Fruit fly (Drosophila melanogaster) whole organism, embryonic: ENCODE data around the gene CG33191.

ENCODE experiments used
- ATbp ChIP-seq: fragments of 200-800 bp; sonication (Bioruptor generic); optimal IDR thresholded peaks from 2 replicates; lab custom pipeline; 2017; ENCODE audit warnings: missing biosample characterization, mild to moderate bottlenecking, missing genetic modification characterization, missing genetic modification reagents
- Atf-2 ChIP-seq: fragments of 200-800 bp; sonication (Bioruptor generic); optimal IDR thresholded peaks from 2 replicates; lab custom pipeline; 2016; ENCODE audit warnings: missing biosample characterization, missing genetic modification characterization
- CG10274 ChIP-seq: fragments of 200-800 bp; sonication (Bioruptor generic); optimal IDR thresholded peaks from 3 replicates; lab custom pipeline; 2017; ENCODE audit warnings: missing biosample characterization, mild to moderate bottlenecking, missing genetic modification characterization
- CG10321 ChIP-seq: fragments of 200-800 bp; sonication (Bioruptor generic); IDR thresholded peaks from 2 replicates; pipeline ENCODE4 v1.3.6; 2022; ENCODE audit warnings: missing biosample characterization, missing genetic modification characterization
- CG10366 ChIP-seq: fragments of 200-800 bp; sonication (Bioruptor generic); IDR thresholded peaks from 2 replicates; pipeline ENCODE4 v1.3.6; 2022; ENCODE audit warnings: missing biosample characterization, missing genetic modification characterization
- CG10979 ChIP-seq: fragments of 200-800 bp; sonication (Bioruptor generic); optimal IDR thresholded peaks from 2 replicates; lab custom pipeline; 2018; ENCODE audit warnings: missing biosample characterization, mild to moderate bottlenecking, missing genetic modification characterization, moderate library complexity
- CG11247 ChIP-seq: fragments of 200-800 bp; sonication (Bioruptor generic); IDR thresholded peaks from 2 replicates; pipeline ENCODE4 v1.3.6; 2022; ENCODE audit warnings: missing biosample characterization, missing genetic modification characterization
- CG11696 ChIP-seq: fragments of 200-800 bp; sonication (Bioruptor generic); IDR thresholded peaks from 2 replicates; pipeline ENCODE4 v1.3.6; 2022; ENCODE audit warnings: missing biosample characterization, missing genetic modification characterization
- CG12155 ChIP-seq: fragments of 200-800 bp; sonication (Bioruptor generic); optimal IDR thresholded peaks from 3 replicates; lab custom pipeline; 2016; ENCODE audit warnings: missing biosample characterization, missing genetic modification characterization
- CG12942 ChIP-seq: fragments of 200-800 bp; sonication (Bioruptor generic); optimal IDR thresholded peaks from 3 replicates; lab custom pipeline; 2016; ENCODE audit warnings: missing biosample characterization, missing genetic modification characterization
- CG13775 ChIP-seq: fragments of 200-800 bp; sonication (Bioruptor generic); optimal IDR thresholded peaks from 3 replicates; lab custom pipeline; 2017; ENCODE audit warnings: missing biosample characterization, mild to moderate bottlenecking, missing genetic modification characterization
- CG14667 ChIP-seq: fragments of 200-800 bp; sonication (Bioruptor generic); IDR thresholded peaks from 2 replicates; pipeline ENCODE4 v1.3.6; 2022; ENCODE audit warnings: missing biosample characterization, missing genetic modification characterization
- CG1602 ChIP-seq: fragments of 200-800 bp; sonication (Bioruptor generic); optimal IDR thresholded peaks from 3 replicates; lab custom pipeline; 2016; ENCODE audit warnings: missing biosample characterization, missing genetic modification characterization
- CG16813 ChIP-seq: fragments of 200-800 bp; sonication (Bioruptor generic); IDR thresholded peaks from 3 replicates; pipeline ENCODE4 v1.3.6; 2022; ENCODE audit warnings: missing biosample characterization, missing genetic modification characterization; ENCODE audit not compliant: partially characterized antibody
- CG6765 ChIP-seq: fragments of 200-800 bp; sonication (Bioruptor generic); optimal IDR thresholded peaks from 3 replicates; lab custom pipeline; 2017; ENCODE audit warnings: missing biosample characterization, mild to moderate bottlenecking, missing genetic modification characterization
- CG9817 ChIP-seq: fragments of 200-800 bp; sonication (Bioruptor generic); optimal IDR thresholded peaks from 2 replicates; lab custom pipeline; 2018; ENCODE audit warnings: missing biosample characterization, mild to moderate bottlenecking, missing genetic modification characterization, moderate library complexity
- D19B ChIP-seq: fragments of 200-800 bp; sonication (Bioruptor generic); optimal IDR thresholded peaks from 2 replicates; lab custom pipeline; 2017; ENCODE audit warnings: missing biosample characterization, mild to moderate bottlenecking, missing genetic modification characterization
- Dbx ChIP-seq: fragments of 200-800 bp; sonication (Bioruptor generic); IDR thresholded peaks from 3 replicates; pipeline ENCODE4 v1.3.6; 2022; ENCODE audit warnings: missing biosample characterization, missing genetic modification characterization
- Doc2 ChIP-seq: fragments of 200-800 bp; sonication (Bioruptor generic); IDR thresholded peaks from 2 replicates; pipeline ENCODE4 v1.3.6; 2022; ENCODE audit warnings: missing biosample characterization, missing genetic modification characterization
- HLH4C ChIP-seq: fragments of 200-800 bp; sonication (Bioruptor generic); IDR thresholded peaks from 3 replicates; pipeline ENCODE4 v1.3.6; 2022; ENCODE audit warnings: missing biosample characterization, missing genetic modification characterization; ENCODE audit not compliant: partially characterized antibody
- Hey ChIP-seq: fragments of 200-800 bp; sonication (Bioruptor generic); optimal IDR thresholded peaks from 3 replicates; lab custom pipeline; 2018; ENCODE audit warnings: missing biosample characterization, mild to moderate bottlenecking, missing genetic modification characterization
- Hmr ChIP-seq: fragments of 200-800 bp; sonication (Bioruptor generic); optimal IDR thresholded peaks from 3 replicates; lab custom pipeline; 2017; ENCODE audit warnings: mild to moderate bottlenecking, missing biosample characterization, missing genetic modification reagents, missing genetic modification characterization
- Hr78 ChIP-seq, 2 experiments: fragments of 200-800 bp in 1 of 2; fragments of >200 bp in 1 of 2; sonication (Bioruptor generic) in 1 of 2; optimal IDR thresholded peaks; 2 replicates each; lab custom pipeline; 2017 to 2019; ENCODE audit warnings: missing biosample characterization in 2 of 2, missing genetic modification characterization in 2 of 2, mild to moderate bottlenecking in 1 of 2, moderate library complexity in 1 of 2
- Lpt ChIP-seq: fragments of >200 bp; optimal IDR thresholded peaks from 2 replicates; lab custom pipeline; 2018; ENCODE audit warnings: missing biosample characterization, missing genetic modification characterization
- Nf-YC ChIP-seq: fragments of 200-800 bp; optimal IDR thresholded peaks from 3 replicates; lab custom pipeline; 2019; ENCODE audit warnings: missing biosample characterization, mild to moderate bottlenecking, missing genetic modification characterization, moderate library complexity
- Pdp1 ChIP-seq, 2 experiments: fragments of 200-800 bp; sonication (Bioruptor generic); optimal IDR thresholded peaks; 3 replicates each; lab custom pipeline; 2016; ENCODE audit warnings: missing biosample characterization in 2 of 2, missing genetic modification characterization in 2 of 2, mild to moderate bottlenecking in 1 of 2, moderate library complexity in 1 of 2
- Poxn ChIP-seq: fragments of 200-800 bp; sonication (Bioruptor generic); IDR thresholded peaks from 2 replicates; pipeline ENCODE4 v1.3.6; 2022; ENCODE audit warnings: missing biosample characterization, missing genetic modification characterization
- Rx ChIP-seq: fragments of 200-800 bp; sonication (Bioruptor generic); IDR thresholded peaks from 2 replicates; pipeline ENCODE4 v1.3.6; 2022; ENCODE audit warnings: missing biosample characterization, missing genetic modification characterization
- Taf1 ChIP-seq: fragments of 200-800 bp; sonication (Bioruptor generic); IDR thresholded peaks from 2 replicates; pipeline ENCODE4 v1.3.6; 2022; ENCODE audit warnings: missing biosample characterization, missing genetic modification characterization
- Xrp1 ChIP-seq: fragments of 200-800 bp; sonication (Bioruptor generic); IDR thresholded peaks from 2 replicates; pipeline ENCODE4 v1.3.6; 2022; ENCODE audit warnings: missing biosample characterization, missing genetic modification characterization
- ase ChIP-seq: fragments of 200-800 bp; sonication (Bioruptor generic); IDR thresholded peaks from 3 replicates; pipeline ENCODE4 v1.3.6; 2022; ENCODE audit warnings: missing biosample characterization, missing genetic modification characterization
- bigmax ChIP-seq: fragments of 200-800 bp; sonication (Bioruptor generic); optimal IDR thresholded peaks from 2 replicates; lab custom pipeline; 2018; ENCODE audit warnings: missing biosample characterization, mild to moderate bottlenecking, missing genetic modification characterization
- caup ChIP-seq: fragments of 200-800 bp; sonication (Bioruptor generic); optimal IDR thresholded peaks from 3 replicates; lab custom pipeline; 2017; ENCODE audit warnings: missing biosample characterization, mild to moderate bottlenecking, missing genetic modification characterization, moderate library complexity; ENCODE audit not compliant: severe bottlenecking
- corto ChIP-seq: fragments of 200-800 bp; sonication (Bioruptor generic); optimal IDR thresholded peaks from 2 replicates; lab custom pipeline; 2016; ENCODE audit warnings: missing biosample characterization, mild to moderate bottlenecking, missing genetic modification characterization, moderate library complexity
- fru ChIP-seq: fragments of >200 bp; optimal IDR thresholded peaks from 2 replicates; lab custom pipeline; 2017
- fu2 ChIP-seq: fragments of 200-800 bp; sonication (Bioruptor generic); optimal IDR thresholded peaks from 2 replicates; lab custom pipeline; 2016; ENCODE audit warnings: missing biosample characterization, missing genetic modification characterization
- h ChIP-seq: fragments of >200 bp; optimal IDR thresholded peaks from 2 replicates; lab custom pipeline; 2017
- ham ChIP-seq: fragments of 200-800 bp; sonication (Bioruptor generic); IDR thresholded peaks from 2 replicates; pipeline ENCODE4 v1.3.6; 2022; ENCODE audit warnings: missing biosample characterization, missing genetic modification characterization
- hb ChIP-seq: fragments of 200-800 bp; sonication (Bioruptor generic); IDR thresholded peaks from 3 replicates; pipeline ENCODE4 v1.3.6; 2022; ENCODE audit warnings: missing biosample characterization, missing genetic modification characterization; ENCODE audit not compliant: partially characterized antibody
- lilli ChIP-seq: fragments of 200-800 bp; sonication (Bioruptor generic); optimal IDR thresholded peaks from 3 replicates; lab custom pipeline; 2016; ENCODE audit warnings: missing biosample characterization, missing genetic modification characterization
- lola ChIP-seq, 3 experiments: fragments of >200 bp in 2 of 3; fragments of 200-800 bp in 1 of 3; sonication (Bioruptor generic) in 1 of 3; optimal IDR thresholded peaks; 2 replicates each; lab custom pipeline; 2017 to 2019; ENCODE audit warnings: missing biosample characterization in 3 of 3, missing genetic modification characterization in 3 of 3, mild to moderate bottlenecking in 1 of 3, moderate library complexity in 1 of 3
- maf-S ChIP-seq: fragments of 200-800 bp; sonication (Bioruptor generic); optimal IDR thresholded peaks from 2 replicates; lab custom pipeline; 2016; ENCODE audit warnings: missing biosample characterization, missing genetic modification characterization
- psq ChIP-seq: fragments of 200-800 bp; sonication (Bioruptor generic); optimal IDR thresholded peaks from 2 replicates; lab custom pipeline; 2017; ENCODE audit warnings: missing biosample characterization, missing genetic modification characterization
- stwl ChIP-seq: fragments of 200-800 bp; sonication (Bioruptor generic); optimal IDR thresholded peaks from 3 replicates; lab custom pipeline; 2018; ENCODE audit warnings: missing biosample characterization, mild to moderate bottlenecking, missing genetic modification characterization, moderate library complexity
- toy ChIP-seq: fragments of 200-800 bp; sonication (Bioruptor generic); IDR thresholded peaks from 2 replicates; pipeline ENCODE4 v1.3.6; 2022; ENCODE audit warnings: missing biosample characterization, missing genetic modification characterization
- ttk ChIP-seq: fragments of 200-800 bp; sonication (Bioruptor generic); IDR thresholded peaks from 2 replicates; pipeline ENCODE4 v2.1.2; 2022; ENCODE audit warnings: missing biosample characterization, missing genetic modification characterization
- twi ChIP-seq: fragments of 200-800 bp; optimal IDR thresholded peaks from 2 replicates; lab custom pipeline; 2019; ENCODE audit warnings: missing biosample characterization, mild to moderate bottlenecking, missing genetic modification characterization, moderate library complexity
- tx ChIP-seq: fragments of 200-800 bp; sonication (Bioruptor generic); optimal IDR thresholded peaks from 2 replicates; lab custom pipeline; 2016; ENCODE audit warnings: missing biosample characterization, missing genetic modification characterization
- vfl ChIP-seq: fragments of 200-800 bp; sonication (Bioruptor generic); optimal IDR thresholded peaks from 2 replicates; lab custom pipeline; 2016; ENCODE audit warnings: missing biosample characterization, missing genetic modification characterization
- vvl ChIP-seq: fragments of 200-800 bp; sonication (Bioruptor generic); IDR thresholded peaks from 2 replicates; pipeline ENCODE4 v1.3.6; 2022; ENCODE audit warnings: missing biosample characterization, missing genetic modification characterization
- wdn ChIP-seq: fragments of 200-800 bp; sonication (Bioruptor generic); IDR thresholded peaks from 2 replicates; pipeline ENCODE4 v1.3.6; 2022; ENCODE audit warnings: missing biosample characterization, missing genetic modification characterization

CG33191 gene

dm6 chr3R:8811323-8811936 lies 31.7 kb upstream of the CG33191 start (continued):
- no peak; the same call in none of the 2 replicates for TF ChIP-seq Doc2 (GFP tag; lab: Robert Waterston, UW)
- TF ChIP-seq CG10979 (tag; lab: Kevin White, UChicago) = peak; percentile 98
- TF ChIP-seq Hr78 (GFP tag; optimal IDR thresholded peaks at IDR 0.05; lab: Kevin White, UChicago) = peak in 1 of 2 experiments; percentile 85
- peak; percentile 100 for TF ChIP-seq lilli (GFP tag; lab: Kevin White, UChicago)
- peak; percentile 98 for TF ChIP-seq CG1602 (GFP tag; lab: Kevin White, UChicago)
- TF ChIP-seq stwl (tag; lab: Kevin White, UChicago) = peak; percentile 61
- peak; percentile 95 for TF ChIP-seq CG10274 (GFP tag; lab: Kevin White, UChicago)
- TF ChIP-seq maf-S (GFP tag; lab: Kevin White, UChicago) = peak; percentile 99
- peak; percentile 99 for TF ChIP-seq CG9817 (tag; lab: Kevin White, UChicago)
- TF ChIP-seq D19B (GFP tag; lab: Kevin White, UChicago) = peak; percentile 100
- no peak for TF ChIP-seq Lpt (GFP tag; lab: Kevin White, UChicago)
- TF ChIP-seq CG14667 (GFP tag; lab: Robert Waterston, UW) = peak; percentile 98
- peak; percentile 98 for TF ChIP-seq fu2 (GFP tag; lab: Kevin White, UChicago)
- peak; percentile 97 for TF ChIP-seq toy (GFP tag; lab: Robert Waterston, UW)
- peak; percentile 98 for TF ChIP-seq tx (GFP tag; lab: Kevin White, UChicago)
- TF ChIP-seq CG10321 = peak; percentile 85
- TF ChIP-seq wdn (GFP tag; lab: Robert Waterston, UW) = peak; percentile 99
- no peak for TF ChIP-seq HLH4C (GFP tag; lab: Robert Waterston, UW)
- TF ChIP-seq ttk (GFP tag; lab: Robert Waterston, UW) = peak; percentile 98
- peak in 1 of 3 experiments; percentile 97 for TF ChIP-seq lola (GFP tag; optimal IDR thresholded peaks at IDR 0.05; lab: Kevin White, UChicago)
- peak; percentile 100 for TF ChIP-seq Dbx (GFP tag; lab: Robert Waterston, UW)
- no peak for TF ChIP-seq h (lab: Kevin White, UChicago)
- TF ChIP-seq Atf-2 (GFP tag; lab: Kevin White, UChicago) = peak; percentile 99
- peak; percentile 98 for TF ChIP-seq ATbp
- TF ChIP-seq CG12942 (GFP tag; lab: Kevin White, UChicago) = peak; percentile 98
- TF ChIP-seq vfl (GFP tag; lab: Kevin White, UChicago) = peak; percentile 98
- TF ChIP-seq CG11696 = peak; percentile 96
- TF ChIP-seq Pdp1 (GFP tag; optimal IDR thresholded peaks at IDR 0.05; lab: Kevin White, UChicago) = peak; percentile 98 to 99
- TF ChIP-seq Poxn (GFP tag; lab: Robert Waterston, UW) = peak; percentile 98
- TF ChIP-seq CG12155 (GFP tag; lab: Kevin White, UChicago) = peak; percentile 98
- peak; percentile 99 for TF ChIP-seq CG10366 (GFP tag; lab: Robert Waterston, UW)
- TF ChIP-seq hb (GFP tag; lab: Robert Waterston, UW) = no peak
- TF ChIP-seq Hey (tag; lab: Kevin White, UChicago) = peak; percentile 94
- peak; percentile 90 for TF ChIP-seq bigmax (GFP tag; lab: Kevin White, UChicago)
- no peak for TF ChIP-seq fru (lab: Kevin White, UChicago)
- peak; percentile 97 for TF ChIP-seq CG13775
- peak; percentile 99 for TF ChIP-seq caup
- peak; percentile 100 for TF ChIP-seq Hmr (GFP tag; lab: Kevin White, UChicago)
- TF ChIP-seq ham (GFP tag; lab: Robert Waterston, UW) = peak; percentile 97
- peak; percentile 98 for TF ChIP-seq Taf1 (GFP tag; lab: Robert Waterston, UW)
- TF ChIP-seq corto (GFP tag; lab: Kevin White, UChicago) = peak; percentile 97
- peak; percentile 98 for TF ChIP-seq ase
- peak; percentile 98 for TF ChIP-seq Xrp1
- peak; percentile 95 for TF ChIP-seq psq (GFP tag; lab: Kevin White, UChicago)
- TF ChIP-seq Nf-YC (tag; lab: Kevin White, UChicago) = peak; percentile 88
- TF ChIP-seq twi (tag; lab: Kevin White, UChicago) = peak; percentile 95
- peak; percentile 98 for TF ChIP-seq CG6765 (GFP tag; lab: Kevin White, UChicago)
- TF ChIP-seq vvl (GFP tag; lab: Robert Waterston, UW) = peak; percentile 99
- TF ChIP-seq CG11247 (GFP tag; lab: Robert Waterston, UW) = peak; percentile 99
- TF ChIP-seq Rx (GFP tag; lab: Robert Waterston, UW) = peak; percentile 98
- no peak for TF ChIP-seq CG16813 (GFP tag; lab: Robert Waterston, UW)
